Fruit fly (Drosophila melanogaster): ENCODE measurements around the gene ImpL2.

- no peak for TF ChIP-seq CG8478 (optimal IDR thresholded peaks at IDR 0.05)
- no peak for TF ChIP-seq CTCF (optimal IDR thresholded peaks at IDR 0.05)
Observed at dm6 chr3L:4204239-4204638, 31.7 kb downstream of the ImpL2 start, which contains the start of gene CG15005.
